Fruit fly (Drosophila melanogaster): ENCODE results near the gene Nep7.
"Not testable (repeated sequence)": the region's sequence is repeated elsewhere in the genome, so short reads cannot be mapped to it uniquely, and the experiment has no call there.

Nep7 gene

dm6 chr3R:27960473-27960872, 5.8 kb downstream of the Nep7 start, which contains the start of gene CG31253:
Gene CG31253 (minus strand): TSS chr3R:27960573.
- not testable (repeated sequence) for TF ChIP-seq Blimp-1, fd59A, pdm3 (GFP tag; optimal IDR thresholded peaks at IDR 0.05)

- TF ChIP-seq CG11762 (GFP tag; optimal IDR thresholded peaks at IDR 0.05; ENCODE audit: insufficient read depth); Met (GFP tag; optimal IDR thresholded peaks at IDR 0.05); Hr38 (GFP tag; optimal IDR thresholded peaks at IDR 0.05): not testable (repeated sequence)
Observed at dm6 chr3R:27963119-27963518, 8.4 kb downstream of the Nep7 start, which contains the start of the genes CG31131 and CG4849. Gene CG31131 (minus strand): TSS chr3R:27963219. Gene CG4849 (plus strand): TSS chr3R:27963415.

- no peak for TF ChIP-seq pdm3 (GFP tag; optimal IDR thresholded peaks at IDR 0.05)
- TF ChIP-seq fkh (GFP tag; optimal IDR thresholded peaks at IDR 0.05): peak; percentile 88
Observed at dm6 chr3R:27986794-27987193, 32.1 kb downstream of the Nep7 start.

- peak; percentile 13 for TF ChIP-seq CG11762 (GFP tag; optimal IDR thresholded peaks at IDR 0.05; ENCODE audit: insufficient read depth)
- no peak for TF ChIP-seq Hr38 (GFP tag; optimal IDR thresholded peaks at IDR 0.05)
- peak; percentile 57 for TF ChIP-seq Gug (GFP tag; IDR thresholded peaks at IDR 0.05)
- TF ChIP-seq CG7368 (GFP tag; optimal IDR thresholded peaks at IDR 0.05): no peak
- TF ChIP-seq svp (GFP tag): peak; percentile 56
- TF ChIP-seq CG8119 (GFP tag; IDR thresholded peaks at IDR 0.05): peak; percentile 86
- peak in 1 of 2 experiments; percentile 52 for TF ChIP-seq salr (GFP tag; optimal IDR thresholded peaks at IDR 0.05)
- TF ChIP-seq Sox14 (GFP tag; optimal IDR thresholded peaks at IDR 0.05): peak; percentile 10
- TF ChIP-seq Smox (GFP tag; optimal IDR thresholded peaks at IDR 0.05): peak; percentile 30
- TF ChIP-seq ss (GFP tag; optimal IDR thresholded peaks at IDR 0.05): no peak
- TF ChIP-seq Hr39 (GFP tag; optimal IDR thresholded peaks at IDR 0.05): no peak
- TF ChIP-seq Lpt (GFP tag; optimal IDR thresholded peaks at IDR 0.05): peak; percentile 24
- TF ChIP-seq Sox15 (GFP tag; optimal IDR thresholded peaks at IDR 0.05): peak; percentile 9
- TF ChIP-seq CG8319 (GFP tag; optimal IDR thresholded peaks at IDR 0.05): no peak
- TF ChIP-seq CG11902 (GFP tag; optimal IDR thresholded peaks at IDR 0.05): no peak
- peak; percentile 63 for TF ChIP-seq CG4318 (GFP tag; optimal IDR thresholded peaks at IDR 0.05)
- TF ChIP-seq CG15336 (GFP tag; IDR thresholded peaks at IDR 0.05): peak; percentile 88
- TF ChIP-seq acj6 (GFP tag; optimal IDR thresholded peaks at IDR 0.05): peak; percentile 49
- peak; percentile 40 for TF ChIP-seq CG6792 (GFP tag; optimal IDR thresholded peaks at IDR 0.05)
- TF ChIP-seq CG6163 (GFP tag; IDR thresholded peaks at IDR 0.05): peak; percentile 62; the same call in 1 of the 3 replicates
- peak; percentile 32 for TF ChIP-seq topi (GFP tag; optimal IDR thresholded peaks at IDR 0.05)
- TF ChIP-seq Eip93F (GFP tag; optimal IDR thresholded peaks at IDR 0.05): no peak
- peak; percentile 53 for TF ChIP-seq achi (GFP tag; optimal IDR thresholded peaks at IDR 0.05)
- TF ChIP-seq Ets96B (tag; optimal IDR thresholded peaks at IDR 0.05): peak; percentile 27
- peak; percentile 32 for TF ChIP-seq CG10669 (GFP tag; optimal IDR thresholded peaks at IDR 0.05)
- peak; percentile 31 for TF ChIP-seq fkh (GFP tag; optimal IDR thresholded peaks at IDR 0.05)
- TF ChIP-seq CG3032 (tag; optimal IDR thresholded peaks at IDR 0.05): no peak
- TF ChIP-seq CG6276 (GFP tag; optimal IDR thresholded peaks at IDR 0.05): peak; percentile 42
- peak; percentile 46 for TF ChIP-seq CG8632 (GFP tag; optimal IDR thresholded peaks at IDR 0.05)
- peak; percentile 61 for TF ChIP-seq Hr4 (GFP tag; optimal IDR thresholded peaks at IDR 0.05)
- TF ChIP-seq cyc (GFP tag; optimal IDR thresholded peaks at IDR 0.05): no peak
- TF ChIP-seq CG6808 (GFP tag; optimal IDR thresholded peaks at IDR 0.05): no peak
- no peak for TF ChIP-seq Sox102F (GFP tag; optimal IDR thresholded peaks at IDR 0.05)
- TF ChIP-seq CG1621 (tag; optimal IDR thresholded peaks at IDR 0.05): no peak
- TF ChIP-seq fd85E (GFP tag; optimal IDR thresholded peaks at IDR 0.05): no peak
- peak; percentile 3 for TF ChIP-seq Eip75B (GFP tag; optimal IDR thresholded peaks at IDR 0.05)
- no peak for TF ChIP-seq esn (GFP tag; optimal IDR thresholded peaks at IDR 0.05)
- TF ChIP-seq spab (GFP tag; optimal IDR thresholded peaks at IDR 0.05): no peak
- TF ChIP-seq pdm3 (GFP tag; optimal IDR thresholded peaks at IDR 0.05): peak; percentile 44
- TF ChIP-seq lz (GFP tag; optimal IDR thresholded peaks at IDR 0.05): no peak
- TF ChIP-seq Blimp-1 (GFP tag; optimal IDR thresholded peaks at IDR 0.05): no peak
- no peak for TF ChIP-seq CG9139 (GFP tag; optimal IDR thresholded peaks at IDR 0.05)
- no peak for TF ChIP-seq fd59A (GFP tag; optimal IDR thresholded peaks at IDR 0.05)
Observed at dm6 chr3R:27987329-27987728, 32.6 kb downstream of the Nep7 start.

Measured in whole organism, prepupa.